Worm (Caenorhabditis elegans) whole organism, mixed stage, embryonic: ENCODE measurements around the gene kcnl-4.

Experiments
- bed-3 ChIP-seq: fragments of 200-800 bp; sonication (Bioruptor generic); optimal IDR thresholded peaks from 3 replicates; lab custom pipeline; 2018; ENCODE audit warnings: mild to moderate bottlenecking, missing genetic modification characterization, moderate library complexity, missing compliant biosample characterization
- blmp-1 ChIP-seq: fragments of 150-350 bp; optimal IDR thresholded peaks from 2 replicates; lab custom pipeline; 2014; ENCODE audit warnings: missing biosample characterization, missing genetic modification characterization
- ceh-43 ChIP-seq: fragments of 200-800 bp; sonication (Bioruptor generic); optimal IDR thresholded peaks from 2 replicates; lab custom pipeline; 2018; ENCODE audit warnings: mild to moderate bottlenecking, missing genetic modification characterization, moderate library complexity, missing compliant biosample characterization
- ceh-83 ChIP-seq: fragments of 200-800 bp; sonication (Bioruptor generic); optimal IDR thresholded peaks from 2 replicates; lab custom pipeline; 2018; ENCODE audit warnings: mild to moderate bottlenecking, missing genetic modification characterization, missing compliant biosample characterization
- ces-1 ChIP-seq: fragments of 150-350 bp; optimal IDR thresholded peaks from 2 replicates; lab custom pipeline; 2014; ENCODE audit warnings: missing biosample characterization, missing genetic modification reagents, missing genetic modification characterization
- cnd-1 ChIP-seq: fragments of 200-800 bp; sonication (Bioruptor generic); optimal IDR thresholded peaks from 2 replicates; lab custom pipeline; 2018; ENCODE audit warnings: mild to moderate bottlenecking, missing genetic modification characterization, missing compliant biosample characterization
- drap-1 ChIP-seq: fragments of 200-800 bp; sonication (Bioruptor generic); optimal IDR thresholded peaks from 3 replicates; lab custom pipeline; 2018; ENCODE audit warnings: mild to moderate bottlenecking, missing genetic modification characterization, missing compliant biosample characterization
- elt-1 ChIP-seq: sonication (generic microtip); optimal IDR thresholded peaks from 2 replicates; lab custom pipeline; 2017; ENCODE audit warnings: missing genetic modification characterization, mild to moderate bottlenecking, missing compliant biosample characterization, antibody characterized with exemption, moderate library complexity, borderline replicate concordance; ENCODE audit not compliant: insufficient read depth
- flh-1 ChIP-seq: fragments of 200-800 bp; sonication (Bioruptor generic); optimal IDR thresholded peaks from 2 replicates; lab custom pipeline; 2018; ENCODE audit warnings: mild to moderate bottlenecking, missing genetic modification characterization, moderate library complexity, missing compliant biosample characterization
- ham-2 ChIP-seq: fragments of 200-800 bp; sonication (Bioruptor generic); optimal IDR thresholded peaks from 2 replicates; lab custom pipeline; 2018; ENCODE audit warnings: mild to moderate bottlenecking, missing genetic modification characterization, missing compliant biosample characterization
- hlh-1 ChIP-seq: fragments of 150-350 bp; optimal IDR thresholded peaks from 2 replicates; lab custom pipeline; 2014; ENCODE audit warnings: missing biosample characterization, missing genetic modification reagents, missing genetic modification characterization
- lin-13 ChIP-seq: fragments of 150-350 bp; optimal IDR thresholded peaks from 2 replicates; lab custom pipeline; 2014; ENCODE audit warnings: missing biosample characterization, missing genetic modification characterization
- lsy-2 ChIP-seq: fragments of 150-350 bp; optimal IDR thresholded peaks from 2 replicates; lab custom pipeline; 2014; ENCODE audit warnings: missing biosample characterization, missing genetic modification characterization
- mep-1 ChIP-seq: fragments of 150-350 bp; optimal IDR thresholded peaks from 2 replicates; lab custom pipeline; 2017; ENCODE audit warnings: missing biosample characterization, missing genetic modification reagents, missing genetic modification characterization, inconsistent platforms
- mls-2 ChIP-seq: sonication (generic microtip); optimal IDR thresholded peaks from 2 replicates; lab custom pipeline; 2016; ENCODE audit warnings: mild to moderate bottlenecking, missing genetic modification characterization, moderate library complexity, missing compliant biosample characterization
- nhr-12 ChIP-seq: fragments of 150-350 bp; optimal IDR thresholded peaks from 2 replicates; lab custom pipeline; 2014; ENCODE audit warnings: missing biosample characterization, missing genetic modification characterization
- nhr-2 ChIP-seq: fragments of 150-350 bp; optimal IDR thresholded peaks from 2 replicates; lab custom pipeline; 2014; ENCODE audit warnings: missing biosample characterization, missing genetic modification characterization
- nhr-28 ChIP-seq: fragments of 150-350 bp; optimal IDR thresholded peaks from 2 replicates; lab custom pipeline; 2014; ENCODE audit warnings: missing biosample characterization, missing genetic modification characterization
- nhr-76 ChIP-seq: sonication (generic microtip); optimal IDR thresholded peaks from 2 replicates; lab custom pipeline; 2017; ENCODE audit warnings: missing biosample characterization, missing genetic modification characterization
- snpc-4 ChIP-seq: fragments of 150-350 bp; optimal IDR thresholded peaks from 2 replicates; lab custom pipeline; 2014; ENCODE audit warnings: missing biosample characterization, missing genetic modification characterization
- sptf-1 ChIP-seq: sonication (generic microtip); optimal IDR thresholded peaks from 2 replicates; lab custom pipeline; 2017; ENCODE audit warnings: mild to moderate bottlenecking, missing genetic modification characterization, moderate library complexity, missing compliant biosample characterization
- unc-120 ChIP-seq: sonication (generic microtip); optimal IDR thresholded peaks from 2 replicates; lab custom pipeline; 2017; ENCODE audit warnings: missing genetic modification characterization, missing compliant biosample characterization; ENCODE audit not compliant: poor library complexity, severe bottlenecking
- unc-39 ChIP-seq: fragments of 150-350 bp; optimal IDR thresholded peaks from 2 replicates; lab custom pipeline; 2014; ENCODE audit warnings: missing biosample characterization, missing genetic modification characterization
- unc-62 ChIP-seq: fragments of 150-350 bp; optimal IDR thresholded peaks from 2 replicates; lab custom pipeline; 2014; ENCODE audit warnings: missing biosample characterization, missing genetic modification reagents, missing genetic modification characterization
- zip-8 ChIP-seq: fragments of 150-350 bp; optimal IDR thresholded peaks from 2 replicates; lab custom pipeline; 2014; ENCODE audit warnings: missing biosample characterization, missing genetic modification characterization

kcnl-4 gene

DNA sequence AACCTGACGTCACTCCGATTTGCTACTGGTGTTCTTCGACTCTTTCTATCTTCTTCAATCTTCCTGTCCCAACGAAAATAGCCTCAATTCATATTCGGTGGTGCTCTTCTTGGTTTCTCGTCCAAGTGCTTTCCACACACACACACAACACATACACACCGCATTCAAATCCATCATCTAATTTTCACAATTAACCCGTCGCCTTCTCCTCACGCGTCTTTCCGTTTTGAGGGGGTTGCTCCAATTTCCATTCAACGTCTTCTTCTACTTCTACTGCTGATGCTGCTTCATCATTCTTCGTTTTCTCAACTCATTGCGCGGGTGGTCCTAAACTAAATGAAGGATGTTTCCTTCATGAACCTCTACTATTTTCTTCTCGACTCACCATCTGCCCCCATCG is 39.8 kb upstream of the kcnl-4 start:
- peak; percentile 2 for TF ChIP-seq sptf-1 (tag; lab: Kevin White, UChicago)
- peak; percentile 55 for TF ChIP-seq drap-1
- peak; percentile 92 for TF ChIP-seq ces-1 (GFP tag; lab: Kevin White, UChicago)
- TF ChIP-seq bed-3 (GFP tag; lab: Kevin White, UChicago): no peak
- TF ChIP-seq, all 35 proteins: peak for 3

ce11 chrV:14493665-14494064 is 37.2 kb upstream of the kcnl-4 start:
- no peak for TF ChIP-seq sptf-1 (tag; lab: Kevin White, UChicago)
- no peak for TF ChIP-seq nhr-12
- TF ChIP-seq snpc-4: no peak
- no peak for TF ChIP-seq nhr-28 (tag; lab: Kevin White, UChicago)

ce11 chrV:14495493-14495892 is 35.4 kb upstream of the kcnl-4 start:
- TF ChIP-seq unc-62 (no peak), elt-1 (tag; lab: Kevin White, UChicago) (peak; percentile 25), lsy-2 (tag; lab: Kevin White, UChicago) (no peak), flh-1 (GFP tag; lab: Kevin White, UChicago) (no peak), nhr-76 (no peak), blmp-1 (tag; lab: Kevin White, UChicago) (peak; percentile 89)

DNA sequence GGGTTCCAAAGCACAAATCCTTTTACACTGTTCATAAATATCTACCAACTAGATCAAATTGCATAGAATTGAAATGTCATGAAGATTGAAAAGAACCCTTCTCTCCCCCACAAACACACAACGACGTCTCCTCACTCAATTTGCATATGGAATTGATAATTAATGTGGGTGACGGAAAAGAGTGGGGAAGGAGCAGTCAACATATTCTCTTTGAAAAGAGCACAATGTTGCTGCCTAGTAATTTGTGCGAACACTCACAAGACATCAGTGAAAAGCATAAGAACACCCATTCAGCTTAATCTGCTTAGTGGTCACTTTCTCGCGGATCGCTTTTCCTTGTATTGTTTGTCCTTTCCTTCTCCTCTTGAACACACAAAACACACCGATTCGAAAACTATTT is 34.5 kb upstream of the kcnl-4 start:
- TF ChIP-seq lin-13: no peak
- peak; percentile 86 for TF ChIP-seq ces-1 (GFP tag; lab: Kevin White, UChicago)
- peak; percentile 27 for TF ChIP-seq unc-62
- TF ChIP-seq drap-1: peak; percentile 51
- TF ChIP-seq unc-120 (tag; lab: Kevin White, UChicago): no peak
- no peak for TF ChIP-seq ceh-43 (GFP tag; lab: Kevin White, UChicago)

DNA sequence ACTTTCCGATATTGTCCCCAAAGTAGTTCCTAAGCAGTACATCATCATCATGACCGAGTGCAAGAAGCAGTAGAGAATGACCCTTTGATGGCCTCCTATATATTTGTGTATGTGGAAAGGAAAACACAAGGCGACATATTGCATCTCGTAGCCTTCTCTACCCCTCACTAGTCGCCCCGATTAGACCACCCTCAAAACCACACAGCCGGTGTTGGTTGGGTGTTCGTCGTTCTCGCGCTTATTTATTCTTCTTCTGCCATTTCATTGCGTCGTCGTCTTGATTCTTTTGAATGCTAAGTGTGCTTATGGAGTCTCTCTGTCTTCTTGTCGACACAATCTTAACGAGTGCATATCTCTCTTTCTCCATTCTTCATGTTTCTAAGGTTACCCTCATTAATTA is 32.7 kb upstream of the kcnl-4 start:
- peak; percentile 63 for TF ChIP-seq ham-2 (GFP tag; lab: Kevin White, UChicago)
- peak; percentile 8 for TF ChIP-seq ces-1 (GFP tag; lab: Kevin White, UChicago)
- no peak for TF ChIP-seq bed-3 (GFP tag; lab: Kevin White, UChicago)
- TF ChIP-seq sptf-1 (tag; lab: Kevin White, UChicago): peak; percentile 46
- no peak for TF ChIP-seq nhr-76
- TF ChIP-seq lin-13: peak; percentile 51
- TF ChIP-seq ceh-83: no peak
- peak; percentile 84 for TF ChIP-seq nhr-2 (tag; lab: Kevin White, UChicago)
- TF ChIP-seq mep-1 (tag; lab: Kevin White, UChicago): peak; percentile 52
- TF ChIP-seq cnd-1: peak; percentile 22
- peak; percentile 50 for TF ChIP-seq mls-2 (tag; lab: Kevin White, UChicago)
- TF ChIP-seq nhr-12: no peak

DNA sequence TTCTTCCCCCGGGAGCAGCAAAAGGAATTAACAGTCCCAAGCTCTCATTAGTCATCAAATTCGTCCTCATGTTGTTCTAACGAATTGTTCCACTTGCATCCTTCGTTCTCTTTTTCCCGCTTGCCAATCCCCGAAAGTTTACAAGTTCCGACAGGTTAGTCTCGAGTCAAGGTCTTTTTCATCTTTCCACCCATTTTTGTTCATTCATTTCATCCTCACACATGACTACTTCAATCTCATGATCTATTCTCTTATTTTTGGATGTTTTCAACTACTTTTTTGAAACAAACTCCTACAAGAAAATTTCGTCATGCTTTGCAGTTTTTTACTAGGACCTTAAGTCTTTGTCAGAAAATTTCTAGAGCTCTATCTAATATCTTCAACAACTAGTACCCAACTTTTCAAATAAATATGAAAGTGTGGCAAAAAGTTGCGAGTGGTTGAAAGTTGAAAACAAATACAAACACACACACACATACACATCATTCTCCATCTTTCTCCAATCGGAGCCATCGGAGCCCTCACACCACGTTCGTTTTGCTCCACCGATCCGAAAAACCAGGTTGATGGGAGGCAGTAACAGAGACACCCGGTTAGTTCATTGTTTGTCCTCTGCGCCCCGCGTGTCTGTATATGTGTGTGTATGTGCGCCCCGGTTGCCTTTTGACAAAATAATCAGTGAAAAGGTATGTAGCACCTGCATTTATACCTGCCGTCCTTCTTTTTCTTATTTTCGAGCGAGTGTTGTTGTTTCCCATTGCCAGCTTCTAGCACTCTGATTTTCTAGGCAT is 31.6 kb upstream of the kcnl-4 start:
- TF ChIP-seq zip-8 (tag; lab: Kevin White, UChicago): no peak
- no peak for TF ChIP-seq bed-3 (GFP tag; lab: Kevin White, UChicago)
- TF ChIP-seq drap-1: peak; percentile 23

ce11 chrV:14500554-14500953 is 30.4 kb upstream of the kcnl-4 start:
- TF ChIP-seq ces-1 (GFP tag; lab: Kevin White, UChicago): peak; percentile 15
- no peak for TF ChIP-seq sptf-1 (tag; lab: Kevin White, UChicago)

DNA sequence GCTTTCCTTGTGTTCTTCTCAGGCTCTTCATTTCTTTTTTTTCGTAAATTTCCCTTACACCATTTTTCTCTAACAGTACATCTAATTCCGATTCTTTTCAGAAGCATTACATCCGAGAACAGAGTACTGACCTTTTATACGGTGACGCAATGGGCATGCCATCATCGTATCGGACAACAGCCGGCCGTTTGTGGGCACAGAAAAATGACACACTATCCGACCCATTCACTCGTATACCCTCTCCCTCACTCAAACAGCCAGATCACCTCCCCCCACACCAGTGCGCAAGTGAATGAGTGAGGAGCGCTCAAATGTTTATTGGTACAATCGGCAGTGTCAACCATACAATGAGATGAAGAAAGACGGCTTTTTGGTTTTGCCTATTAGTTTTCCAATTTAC is 29.8 kb upstream of the kcnl-4 start, which contains the start of gene R02D5.24:
TSS of gene R02D5.24 (plus strand) at position 205 of the 400 bp plus-strand sequence.
- TF ChIP-seq zip-8 (tag; lab: Kevin White, UChicago): peak; percentile 81
- TF ChIP-seq drap-1: peak; percentile 73
- TF ChIP-seq nhr-2 (tag; lab: Kevin White, UChicago): peak; percentile 99
- TF ChIP-seq ceh-83: no peak
- TF ChIP-seq hlh-1 (tag; lab: Kevin White, UChicago): peak; percentile 10
- no peak for TF ChIP-seq unc-39 (tag; lab: Kevin White, UChicago)
- TF ChIP-seq cnd-1: peak; percentile 56
- TF ChIP-seq sptf-1 (tag; lab: Kevin White, UChicago): peak; percentile 32
- TF ChIP-seq, all 35 proteins: peak for 6
